Worm (Caenorhabditis elegans) whole organism, L1 larva: Measurements from ENCODE around the gene F45D3.1.

Experiments used
- C04F5.9 ChIP-seq: sonication (generic microtip); optimal IDR thresholded peaks from 2 replicates; lab custom pipeline; 2016; ENCODE audit warnings: missing genetic modification characterization, missing compliant biosample characterization
- C16A3.4 ChIP-seq: fragments of 150-350 bp; optimal IDR thresholded peaks from 2 replicates; lab custom pipeline; 2014; ENCODE audit warnings: missing biosample characterization, missing genetic modification characterization
- alr-1 ChIP-seq: fragments of 200-800 bp; sonication (Bioruptor generic); optimal IDR thresholded peaks from 2 replicates; lab custom pipeline; 2018; ENCODE audit warnings: borderline replicate concordance, mild to moderate bottlenecking, missing genetic modification characterization, missing compliant biosample characterization
- ceh-63 ChIP-seq: fragments of 200-800 bp; sonication (Bioruptor generic); optimal IDR thresholded peaks from 2 replicates; lab custom pipeline; 2018; ENCODE audit warnings: mild to moderate bottlenecking, missing genetic modification characterization, missing compliant biosample characterization
- ceh-8 ChIP-seq: fragments of 200-800 bp; sonication (Bioruptor generic); optimal IDR thresholded peaks from 2 replicates; lab custom pipeline; 2018; ENCODE audit warnings: mild to moderate bottlenecking, missing genetic modification characterization, moderate library complexity, missing compliant biosample characterization
- ceh-82 ChIP-seq, 3 experiments: fragments of 150-350 bp in 1 of 3; sonication (generic microtip) in 2 of 3; optimal IDR thresholded peaks; 2 replicates each; lab custom pipeline; 2014 to 2017; ENCODE audit warnings: missing biosample characterization in 3 of 3, missing genetic modification characterization in 3 of 3
- ceh-90 ChIP-seq: sonication (generic microtip); optimal IDR thresholded peaks from 2 replicates; lab custom pipeline; 2016; ENCODE audit warnings: missing genetic modification characterization, missing compliant biosample characterization
- dpl-1 ChIP-seq, 3 experiments: fragments of 150-350 bp in 2 of 3; sonication (generic microtip) in 1 of 3; optimal IDR thresholded peaks; 2 replicates each; lab custom pipeline; 2014 to 2017; ENCODE audit warnings: missing biosample characterization in 3 of 3, missing genetic modification characterization in 3 of 3, missing genetic modification reagents in 3 of 3
- dsc-1 ChIP-seq: sonication (generic microtip); optimal IDR thresholded peaks from 2 replicates; lab custom pipeline; 2016; ENCODE audit warnings: mild to moderate bottlenecking, missing genetic modification characterization, missing compliant biosample characterization
- efl-1 ChIP-seq, 4 experiments: fragments of 150-350 bp; optimal IDR thresholded peaks in 3 of 4; peaks in 1 of 4; 1 replicate in 1 of 4; 2 replicates in 3 of 4; lab custom pipeline; 2014; ENCODE audit warnings: missing biosample characterization in 2 of 4, missing genetic modification characterization in 2 of 4, missing genetic modification reagents in 2 of 4
- efl-3 ChIP-seq: fragments of 200-800 bp; sonication (Bioruptor generic); optimal IDR thresholded peaks from 2 replicates; lab custom pipeline; 2018; ENCODE audit warnings: mild to moderate bottlenecking, missing genetic modification characterization, missing compliant biosample characterization
- elt-2 ChIP-seq: sonication (generic microtip); optimal IDR thresholded peaks from 2 replicates; lab custom pipeline; 2016; ENCODE audit warnings: missing genetic modification characterization, mild to moderate bottlenecking, inconsistent platforms, missing compliant biosample characterization, missing genetic modification reagents
- ets-5 ChIP-seq: fragments of 200-800 bp; sonication (Bioruptor generic); IDR thresholded peaks from 2 replicates; pipeline ENCODE4 v1.3.6; 2022; ENCODE audit warnings: missing genetic modification characterization, missing compliant biosample characterization
- fkh-10 ChIP-seq: sonication (generic microtip); optimal IDR thresholded peaks from 2 replicates; lab custom pipeline; 2017; ENCODE audit warnings: missing biosample characterization, missing genetic modification reagents, missing genetic modification characterization
- fos-1 ChIP-seq: fragments of 150-350 bp; optimal IDR thresholded peaks from 2 replicates; lab custom pipeline; 2014; ENCODE audit warnings: missing biosample characterization, missing genetic modification characterization
- hlh-17 ChIP-seq: fragments of 200-800 bp; sonication (Bioruptor generic); optimal IDR thresholded peaks from 2 replicates; lab custom pipeline; 2018; ENCODE audit warnings: missing genetic modification characterization, mild to moderate bottlenecking, missing compliant biosample characterization, moderate library complexity, borderline replicate concordance
- irx-1 ChIP-seq: sonication (generic microtip); optimal IDR thresholded peaks from 2 replicates; lab custom pipeline; 2016; ENCODE audit warnings: missing genetic modification characterization, missing compliant biosample characterization
- jun-1 ChIP-seq: fragments of 150-350 bp; optimal IDR thresholded peaks from 2 replicates; lab custom pipeline; 2014; ENCODE audit warnings: missing biosample characterization, missing genetic modification reagents, missing genetic modification characterization
- lin-13 ChIP-seq: fragments of 150-350 bp; optimal IDR thresholded peaks from 2 replicates; lab custom pipeline; 2014; ENCODE audit warnings: missing biosample characterization, missing genetic modification reagents, missing genetic modification characterization
- lin-14 ChIP-seq: fragments of 200-800 bp; sonication (Bioruptor generic); optimal IDR thresholded peaks from 2 replicates; lab custom pipeline; 2018; ENCODE audit warnings: mild to moderate bottlenecking, missing genetic modification characterization, moderate library complexity, missing compliant biosample characterization
- lin-35 ChIP-seq, 2 experiments: fragments of 150-350 bp; optimal IDR thresholded peaks; 2 replicates each; lab custom pipeline; 2014; ENCODE audit warnings: missing biosample characterization in 2 of 2, missing genetic modification characterization in 2 of 2, missing genetic modification reagents in 2 of 2
- lir-3 ChIP-seq: sonication (generic microtip); optimal IDR thresholded peaks from 2 replicates; lab custom pipeline; 2016; ENCODE audit warnings: mild to moderate bottlenecking, missing genetic modification characterization, moderate library complexity, missing compliant biosample characterization; ENCODE audit not compliant: poor library complexity
- lsy-2 ChIP-seq, 2 experiments: fragments of 150-350 bp; optimal IDR thresholded peaks; 2 replicates each; lab custom pipeline; 2014; ENCODE audit warnings: missing biosample characterization in 2 of 2, missing genetic modification characterization in 2 of 2
- mdl-1 ChIP-seq, 2 experiments: fragments of 150-350 bp; optimal IDR thresholded peaks; 2 replicates each; lab custom pipeline; 2014 to 2017; ENCODE audit warnings: missing biosample characterization in 2 of 2, missing genetic modification characterization in 2 of 2, inconsistent platforms in 1 of 2
- nhr-12 ChIP-seq: sonication (generic microtip); optimal IDR thresholded peaks from 2 replicates; lab custom pipeline; 2017; ENCODE audit warnings: missing biosample characterization, missing genetic modification characterization
- nhr-19 ChIP-seq: fragments of 200-800 bp; sonication (Bioruptor generic); conservative IDR thresholded peaks from 2 replicates; pipeline ENCODE4 v1.3.6; 2022; ENCODE audit warnings: missing genetic modification characterization, missing compliant biosample characterization
- nhr-20 ChIP-seq: sonication (generic microtip); optimal IDR thresholded peaks from 2 replicates; lab custom pipeline; 2016; ENCODE audit warnings: mild to moderate bottlenecking, missing genetic modification characterization, missing compliant biosample characterization
- nhr-28 ChIP-seq: fragments of 150-350 bp; optimal IDR thresholded peaks from 2 replicates; lab custom pipeline; 2014; ENCODE audit warnings: missing biosample characterization, missing genetic modification characterization
- nhr-47 ChIP-seq: sonication (generic microtip); optimal IDR thresholded peaks from 2 replicates; lab custom pipeline; 2016; ENCODE audit warnings: mild to moderate bottlenecking, missing genetic modification characterization, moderate library complexity, missing compliant biosample characterization
- nhr-71 ChIP-seq: sonication (generic microtip); optimal IDR thresholded peaks from 2 replicates; lab custom pipeline; 2016; ENCODE audit warnings: mild to moderate bottlenecking, missing genetic modification characterization, moderate library complexity, missing compliant biosample characterization
- nhr-76 ChIP-seq: sonication (generic microtip); optimal IDR thresholded peaks from 2 replicates; lab custom pipeline; 2017; ENCODE audit warnings: missing biosample characterization, missing genetic modification characterization
- nhr-85 ChIP-seq: sonication (generic microtip); peaks from one replicate; lab custom pipeline; 2016; ENCODE audit warnings: missing genetic modification characterization, inconsistent platforms, missing compliant biosample characterization
- nhr-90 ChIP-seq: sonication (generic microtip); optimal IDR thresholded peaks from 2 replicates; lab custom pipeline; 2016; ENCODE audit warnings: mild to moderate bottlenecking, missing genetic modification characterization, missing compliant biosample characterization; ENCODE audit not compliant: poor library complexity
- pqm-1 ChIP-seq: sonication (generic microtip); optimal IDR thresholded peaks from 3 replicates; lab custom pipeline; 2017; ENCODE audit warnings: missing biosample characterization, missing genetic modification characterization
- rnt-1 ChIP-seq: sonication (generic microtip); optimal IDR thresholded peaks from 2 replicates; lab custom pipeline; 2016; ENCODE audit warnings: mild to moderate bottlenecking, missing genetic modification characterization, moderate library complexity, missing compliant biosample characterization
- snpc-4 ChIP-seq: fragments of 150-350 bp; optimal IDR thresholded peaks from 2 replicates; lab custom pipeline; 2014; ENCODE audit warnings: missing biosample characterization, missing genetic modification characterization
- snu-23 ChIP-seq: sonication (generic microtip); optimal IDR thresholded peaks from 2 replicates; lab custom pipeline; 2016; ENCODE audit warnings: missing genetic modification characterization, missing compliant biosample characterization
- sox-4 ChIP-seq: sonication (generic microtip); optimal IDR thresholded peaks from 2 replicates; lab custom pipeline; 2016; ENCODE audit warnings: missing genetic modification characterization, missing compliant biosample characterization
- sup-37 ChIP-seq: fragments of 200-800 bp; sonication (Bioruptor generic); optimal IDR thresholded peaks from 2 replicates; lab custom pipeline; 2018; ENCODE audit warnings: mild to moderate bottlenecking, missing genetic modification characterization, missing compliant biosample characterization
- tbx-2 ChIP-seq: sonication (generic microtip); optimal IDR thresholded peaks from 2 replicates; lab custom pipeline; 2016; ENCODE audit warnings: missing genetic modification characterization, missing compliant biosample characterization
- unc-130 ChIP-seq: fragments of 150-350 bp; optimal IDR thresholded peaks from 2 replicates; lab custom pipeline; 2017; ENCODE audit warnings: missing biosample characterization, missing genetic modification characterization, inconsistent platforms
- unc-30 ChIP-seq: sonication (generic microtip); optimal IDR thresholded peaks from 2 replicates; lab custom pipeline; 2017; ENCODE audit warnings: missing biosample characterization, missing genetic modification characterization
- unc-86 ChIP-seq: sonication (generic microtip); optimal IDR thresholded peaks from 2 replicates; lab custom pipeline; 2016; ENCODE audit warnings: missing genetic modification characterization, missing compliant biosample characterization
- xbp-1 ChIP-seq: sonication (generic microtip); optimal IDR thresholded peaks from 2 replicates; lab custom pipeline; 2016; ENCODE audit warnings: missing genetic modification characterization, missing compliant biosample characterization
- zip-4 ChIP-seq: fragments of 200-800 bp; sonication (Bioruptor generic); optimal IDR thresholded peaks from 2 replicates; lab custom pipeline; 2018; ENCODE audit warnings: mild to moderate bottlenecking, missing genetic modification characterization, moderate library complexity, missing compliant biosample characterization
- ztf-11 ChIP-seq, 2 experiments: sonication (generic microtip); optimal IDR thresholded peaks; 2 replicates each; lab custom pipeline; 2016 to 2017; ENCODE audit warnings: missing genetic modification characterization in 2 of 2, missing biosample characterization in 1 of 2, missing compliant biosample characterization in 1 of 2
- ztf-4 ChIP-seq: fragments of 150-350 bp; optimal IDR thresholded peaks from 2 replicates; lab custom pipeline; 2014; ENCODE audit warnings: missing biosample characterization, missing genetic modification characterization

Gene F45D3.1

ce11 chrV:12488002-12488401 is 38.9 kb upstream of the F45D3.1 start:
- TF ChIP-seq nhr-90 (tag; lab: Kevin White, UChicago) (no peak), snu-23 (peak; percentile 16), nhr-12 (no peak), snpc-4 (tag; lab: Kevin White, UChicago) (peak; percentile 64), rnt-1 (tag; lab: Kevin White, UChicago) (peak; percentile 47), tbx-2 (tag; lab: Kevin White, UChicago) (no peak), dsc-1 (tag; lab: Kevin White, UChicago) (peak; percentile 50), nhr-19 (GFP tag; lab: Robert Waterston, UW) (peak; percentile 15; the same call in 1 of the 2 replicates), sup-37 (GFP tag; lab: Kevin White, UChicago) (no peak), lsy-2 (tag; optimal IDR thresholded peaks at IDR 0.05; lab: Kevin White, UChicago) (peak in 1 of 2 experiments; percentile 41), nhr-71 (tag; lab: Kevin White, UChicago) (peak; percentile 24), unc-86 (tag; lab: Kevin White, UChicago) (no peak), lin-14 (GFP tag; lab: Kevin White, UChicago) (peak; percentile 60), alr-1 (tag; lab: Kevin White, UChicago) (no peak), irx-1 (no peak), ceh-90 (tag; lab: Kevin White, UChicago) (no peak), efl-1 (optimal IDR thresholded peaks at IDR 0.05; lab: Kevin White, UChicago) (peak; percentile 1 to 17), efl-1 (GFP tag; optimal IDR thresholded peaks at IDR 0.05 in 1 of 2; lab: Kevin White, UChicago) (no peak), zip-4 (no peak)

- TF ChIP-seq lin-35 (GFP tag; optimal IDR thresholded peaks at IDR 0.05; lab: Kevin White, UChicago) (peak; percentile 6 to 62), C16A3.4 (tag; lab: Kevin White, UChicago) (peak; percentile 36), alr-1 (tag; lab: Kevin White, UChicago) (no peak), ets-5 (no peak), irx-1 (peak; percentile 76), ceh-8 (GFP tag; lab: Kevin White, UChicago) (peak; percentile 28), tbx-2 (tag; lab: Kevin White, UChicago) (peak; percentile 71), lin-14 (GFP tag; lab: Kevin White, UChicago) (peak; percentile 82), elt-2 (tag; lab: Kevin White, UChicago) (peak; percentile 76), lir-3 (tag; lab: Kevin White, UChicago) (peak; percentile 41), nhr-47 (tag; lab: Kevin White, UChicago) (peak; percentile 89), dpl-1 (GFP tag; optimal IDR thresholded peaks at IDR 0.05; lab: Kevin White, UChicago) (peak in 2 of 3 experiments; percentile 41 to 59), fos-1 (tag; lab: Kevin White, UChicago) (peak; percentile 31), ceh-82 (tag; optimal IDR thresholded peaks at IDR 0.05; lab: Kevin White, UChicago) (peak; percentile 41 to 83 (median 71)), sox-4 (tag; lab: Kevin White, UChicago) (peak; percentile 42), jun-1 (tag; lab: Kevin White, UChicago) (peak; percentile 21), xbp-1 (peak; percentile 67), nhr-85 (tag; lab: Kevin White, UChicago) (peak; percentile 94), unc-30 (tag; lab: Kevin White, UChicago) (no peak), ztf-4 (tag; lab: Kevin White, UChicago) (peak; percentile 66), pqm-1 (tag; lab: Kevin White, UChicago) (no peak), efl-1 (optimal IDR thresholded peaks at IDR 0.05; lab: Kevin White, UChicago) (peak; percentile 48 to 68), efl-1 (GFP tag; optimal IDR thresholded peaks at IDR 0.05 in 1 of 2; lab: Kevin White, UChicago) (peak; percentile 40 to 95), ztf-11 (tag; optimal IDR thresholded peaks at IDR 0.05; lab: Kevin White, UChicago) (peak in 1 of 2 experiments; percentile 14), nhr-20 (tag; lab: Kevin White, UChicago) (peak; percentile 89), hlh-17 (GFP tag; lab: Kevin White, UChicago) (no peak), lin-13 (GFP tag; lab: Kevin White, UChicago) (peak; percentile 71), unc-130 (no peak), C04F5.9 (peak; percentile 18), mdl-1 (tag; optimal IDR thresholded peaks at IDR 0.05; lab: Kevin White, UChicago) (peak in 1 of 2 experiments; percentile 45), efl-3 (no peak), nhr-90 (tag; lab: Kevin White, UChicago) (peak; percentile 93), unc-86 (tag; lab: Kevin White, UChicago) (peak; percentile 13), nhr-71 (tag; lab: Kevin White, UChicago) (peak; percentile 92), nhr-76 (tag; lab: Kevin White, UChicago) (no peak), dsc-1 (tag; lab: Kevin White, UChicago) (peak; percentile 86), nhr-19 (GFP tag; lab: Robert Waterston, UW) (peak; percentile 93), ceh-63 (GFP tag; lab: Kevin White, UChicago) (no peak), nhr-28 (tag; lab: Kevin White, UChicago) (no peak), fkh-10 (GFP tag; lab: Kevin White, UChicago) (no peak)
Observed at ce11 chrV:12491070-12491643, 35.7 kb upstream of the F45D3.1 start.
